Fruit fly (Drosophila melanogaster): ENCODE measurements around the gene CG42393.
A peak's percentile ranks its signal among the peaks of the same experiment; 100 is the strongest.

CG42393 gene

dm6 chr3L:18077649-18078417 lies 35.3 kb downstream of the CG42393 start (continued):
- TF ChIP-seq CG11762 (GFP tag; optimal IDR thresholded peaks at IDR 0.05; ENCODE audit: insufficient read depth) (peak; percentile 91), spab (GFP tag; optimal IDR thresholded peaks at IDR 0.05) (peak; percentile 97), cyc (GFP tag; optimal IDR thresholded peaks at IDR 0.05) (peak; percentile 56), vri (GFP tag; optimal IDR thresholded peaks at IDR 0.05) (no peak), CG8632 (GFP tag; optimal IDR thresholded peaks at IDR 0.05) (peak; percentile 92), achi (GFP tag; optimal IDR thresholded peaks at IDR 0.05) (peak; percentile 95), Hr39 (GFP tag; optimal IDR thresholded peaks at IDR 0.05) (peak; percentile 34), Gug (GFP tag; IDR thresholded peaks at IDR 0.05) (peak; percentile 94), eg (GFP tag; IDR thresholded peaks at IDR 0.05) (peak; percentile 90), CG34406 (GFP tag; optimal IDR thresholded peaks at IDR 0.05) (peak; percentile 89), CG6808 (GFP tag; optimal IDR thresholded peaks at IDR 0.05) (peak; percentile 96), Blimp-1 (GFP tag; optimal IDR thresholded peaks at IDR 0.05) (peak; percentile 57), CG4318 (GFP tag; optimal IDR thresholded peaks at IDR 0.05) (peak; percentile 96), CG9139 (GFP tag; optimal IDR thresholded peaks at IDR 0.05) (peak; percentile 96), Sox14 (GFP tag; optimal IDR thresholded peaks at IDR 0.05) (peak; percentile 84), Ets96B (tag; optimal IDR thresholded peaks at IDR 0.05) (peak; percentile 97), CG31627 (GFP tag; optimal IDR thresholded peaks at IDR 0.05) (peak; percentile 43), Met (GFP tag; optimal IDR thresholded peaks at IDR 0.05) (peak; percentile 46), Hr38 (GFP tag; optimal IDR thresholded peaks at IDR 0.05) (no peak), CG6792 (GFP tag; optimal IDR thresholded peaks at IDR 0.05) (peak; percentile 84), CG6276 (GFP tag; optimal IDR thresholded peaks at IDR 0.05) (peak; percentile 96), esn (GFP tag; optimal IDR thresholded peaks at IDR 0.05) (peak; percentile 67), CG3032 (tag; optimal IDR thresholded peaks at IDR 0.05) (peak; percentile 98), acj6 (GFP tag; optimal IDR thresholded peaks at IDR 0.05) (peak; percentile 92), CG7368 (GFP tag; optimal IDR thresholded peaks at IDR 0.05) (peak; percentile 80), svp (GFP tag) (peak; percentile 82), ss (GFP tag; optimal IDR thresholded peaks at IDR 0.05) (peak; percentile 97 to 98), salr (GFP tag; optimal IDR thresholded peaks at IDR 0.05) (peak; percentile 87 to 97), dsx (GFP tag; optimal IDR thresholded peaks at IDR 0.05; ENCODE audit: poor library complexity, severe bottlenecking) (peak; percentile 96), CG6163 (GFP tag; IDR thresholded peaks at IDR 0.05) (peak; percentile 88), Eip93F (GFP tag; optimal IDR thresholded peaks at IDR 0.05) (no peak), topi (GFP tag; optimal IDR thresholded peaks at IDR 0.05) (peak; percentile 57), CG16779 (tag; optimal IDR thresholded peaks at IDR 0.05) (peak; percentile 96), CG6854 (GFP tag; optimal IDR thresholded peaks at IDR 0.05) (peak; percentile 26), Sox102F (GFP tag; optimal IDR thresholded peaks at IDR 0.05) (peak; percentile 31), lz (GFP tag; optimal IDR thresholded peaks at IDR 0.05) (peak; percentile 63), CG3919 (GFP tag; optimal IDR thresholded peaks at IDR 0.05) (peak; percentile 91), fd59A (GFP tag; optimal IDR thresholded peaks at IDR 0.05) (peak; percentile 94), CG10669 (GFP tag; optimal IDR thresholded peaks at IDR 0.05) (peak; percentile 95), Ets21C (GFP tag; optimal IDR thresholded peaks at IDR 0.05) (no peak), Lpt (GFP tag; optimal IDR thresholded peaks at IDR 0.05) (peak; percentile 89)

All from whole organism, prepupa.